Worm (Caenorhabditis elegans) whole organism, L4 larva: ENCODE measurements around the gene C27D6.15.

ENCODE experiments used
- T26A8.4 ChIP-seq: fragments of 200-800 bp; sonication (Bioruptor generic); IDR thresholded peaks from 2 replicates; pipeline ENCODE4 v1.3.6; 2022; ENCODE audit warnings: missing genetic modification characterization, missing compliant biosample characterization
- Y75B8A.6 ChIP-seq: fragments of 200-800 bp; sonication (Bioruptor generic); IDR thresholded peaks from 2 replicates; pipeline ENCODE4 v1.3.6; 2022; ENCODE audit warnings: missing genetic modification reagents, missing genetic modification characterization, missing compliant biosample characterization
- ZK337.2 ChIP-seq: fragments of 200-800 bp; sonication (Bioruptor generic); IDR thresholded peaks from 2 replicates; pipeline ENCODE4 v1.3.6; 2022; ENCODE audit warnings: missing genetic modification reagents, missing genetic modification characterization, missing compliant biosample characterization
- aha-1 ChIP-seq: fragments of 150-350 bp; peaks from one replicate; lab custom pipeline; 2014; ENCODE audit warnings: missing biosample characterization, missing genetic modification characterization
- ama-1 ChIP-seq: fragments of 150-350 bp; optimal IDR thresholded peaks from 2 replicates; lab custom pipeline; 2014; ENCODE audit warnings: inconsistent platforms, mixed read lengths
- ceh-44 ChIP-seq: fragments of 200-800 bp; sonication (Bioruptor generic); IDR thresholded peaks from 2 replicates; pipeline ENCODE4 v1.3.6; 2022; ENCODE audit warnings: missing genetic modification reagents, missing genetic modification characterization, missing compliant biosample characterization
- ceh-62 ChIP-seq: sonication (generic microtip); optimal IDR thresholded peaks from 2 replicates; lab custom pipeline; 2017; ENCODE audit warnings: missing biosample characterization, missing genetic modification characterization
- cey-2 ChIP-seq: sonication (generic microtip); optimal IDR thresholded peaks from 3 replicates; lab custom pipeline; 2017; ENCODE audit warnings: missing genetic modification characterization, mild to moderate bottlenecking, missing compliant biosample characterization, antibody characterized with exemption, borderline replicate concordance; ENCODE audit not compliant: insufficient read depth
- daf-19 ChIP-seq: fragments of 200-800 bp; sonication (Bioruptor generic); conservative IDR thresholded peaks from 2 replicates; pipeline ENCODE4 v1.3.6; 2022; ENCODE audit warnings: missing genetic modification characterization, missing compliant biosample characterization
- dmd-6 ChIP-seq: fragments of 200-800 bp; sonication (Bioruptor generic); IDR thresholded peaks from 2 replicates; pipeline ENCODE4 v1.3.6; 2022; ENCODE audit warnings: missing genetic modification reagents, missing genetic modification characterization, missing compliant biosample characterization
- dmd-9 ChIP-seq: fragments of 200-800 bp; sonication (Bioruptor generic); IDR thresholded peaks from 2 replicates; pipeline ENCODE4 v1.3.6; 2022; ENCODE audit warnings: missing genetic modification reagents, missing genetic modification characterization, missing compliant biosample characterization
- dpl-1 ChIP-seq: fragments of 150-350 bp; optimal IDR thresholded peaks from 2 replicates; lab custom pipeline; 2014; ENCODE audit warnings: missing biosample characterization, missing genetic modification reagents, missing genetic modification characterization
- dve-1 ChIP-seq: sonication (generic microtip); optimal IDR thresholded peaks from 2 replicates; lab custom pipeline; 2017; ENCODE audit warnings: antibody characterized with exemption, mild to moderate bottlenecking, missing genetic modification characterization, missing compliant biosample characterization; ENCODE audit not compliant: insufficient read depth
- gei-8 ChIP-seq: fragments of 200-800 bp; sonication (Bioruptor generic); optimal IDR thresholded peaks from 2 replicates; lab custom pipeline; 2018; ENCODE audit warnings: mild to moderate bottlenecking, missing genetic modification characterization, missing compliant biosample characterization
- hif-1 ChIP-seq, 2 experiments: sonication (generic microtip); optimal IDR thresholded peaks; 2 replicates each; lab custom pipeline; 2016 to 2017; ENCODE audit warnings: missing compliant biosample characterization in 2 of 2, missing genetic modification characterization in 2 of 2, missing genetic modification reagents in 2 of 2, missing genotype in 2 of 2, mild to moderate bottlenecking in 1 of 2
- hlh-30 ChIP-seq: sonication (generic microtip); optimal IDR thresholded peaks from 2 replicates; lab custom pipeline; 2017; ENCODE audit warnings: antibody characterized with exemption, mild to moderate bottlenecking, missing genetic modification characterization, missing compliant biosample characterization; ENCODE audit not compliant: insufficient read depth
- jun-1 ChIP-seq: fragments of 150-350 bp; optimal IDR thresholded peaks from 2 replicates; lab custom pipeline; 2014; ENCODE audit warnings: missing biosample characterization, missing genetic modification reagents, missing genetic modification characterization
- lir-3 ChIP-seq: sonication (generic microtip); optimal IDR thresholded peaks from 2 replicates; lab custom pipeline; 2016; ENCODE audit warnings: mild to moderate bottlenecking, missing genetic modification characterization, missing compliant biosample characterization
- madf-5 ChIP-seq, 2 experiments: fragments of 200-800 bp; sonication (Bioruptor generic); IDR thresholded peaks; 2 replicates each; pipeline ENCODE4 v1.3.6; 2022; ENCODE audit warnings: missing compliant biosample characterization in 2 of 2, missing genetic modification characterization in 2 of 2
- madf-9 ChIP-seq: fragments of 200-800 bp; sonication (Bioruptor generic); conservative IDR thresholded peaks from 2 replicates; pipeline ENCODE4 v1.3.6; 2022; ENCODE audit warnings: missing genetic modification reagents, missing genetic modification characterization, missing compliant biosample characterization
- mdl-1 ChIP-seq, 2 experiments: fragments of 150-350 bp in 1 of 2; sonication (generic microtip) in 1 of 2; optimal IDR thresholded peaks; 2 replicates each; lab custom pipeline; 2014 to 2017; ENCODE audit warnings: missing biosample characterization in 2 of 2, missing genetic modification characterization in 2 of 2
- mdt-29 ChIP-seq: fragments of 200-800 bp; sonication (Bioruptor generic); IDR thresholded peaks from 2 replicates; pipeline ENCODE4 v1.3.6; 2022; ENCODE audit warnings: missing genetic modification reagents, missing genetic modification characterization, missing compliant biosample characterization
- mes-2 ChIP-seq: sonication (generic microtip); optimal IDR thresholded peaks from 2 replicates; lab custom pipeline; 2016; ENCODE audit warnings: missing genotype, mild to moderate bottlenecking, missing genetic modification characterization, missing compliant biosample characterization; ENCODE audit not compliant: poor library complexity, severe bottlenecking
- nhr-10 ChIP-seq: fragments of 150-350 bp; optimal IDR thresholded peaks from 2 replicates; lab custom pipeline; 2014; ENCODE audit warnings: missing biosample characterization, missing genetic modification characterization
- nhr-11 ChIP-seq: fragments of 150-350 bp; optimal IDR thresholded peaks from 2 replicates; lab custom pipeline; 2014; ENCODE audit warnings: missing biosample characterization, missing genetic modification characterization
- nhr-28 ChIP-seq: fragments of 150-350 bp; optimal IDR thresholded peaks from 2 replicates; lab custom pipeline; 2014; ENCODE audit warnings: missing biosample characterization, missing genetic modification characterization
- nhr-42 ChIP-seq: fragments of 200-800 bp; sonication (Bioruptor generic); IDR thresholded peaks from 2 replicates; pipeline ENCODE4 v1.3.6; 2022; ENCODE audit warnings: missing genetic modification characterization, missing compliant biosample characterization
- nhr-76 ChIP-seq: fragments of 150-350 bp; optimal IDR thresholded peaks from 2 replicates; lab custom pipeline; 2014; ENCODE audit warnings: missing biosample characterization, missing genetic modification characterization
- nhr-77 ChIP-seq: fragments of 150-350 bp; optimal IDR thresholded peaks from 2 replicates; lab custom pipeline; 2014; ENCODE audit warnings: missing biosample characterization, missing genetic modification characterization
- php-3 ChIP-seq: fragments of 200-800 bp; sonication (Bioruptor generic); IDR thresholded peaks from 2 replicates; pipeline ENCODE4 v1.3.6; 2022; ENCODE audit warnings: missing genetic modification reagents, missing genetic modification characterization, missing compliant biosample characterization
- pqm-1 ChIP-seq: sonication (generic microtip); optimal IDR thresholded peaks from 2 replicates; lab custom pipeline; 2017; ENCODE audit warnings: missing biosample characterization, missing genetic modification characterization
- sdz-12 ChIP-seq: fragments of 200-800 bp; sonication (Bioruptor generic); optimal IDR thresholded peaks from 2 replicates; lab custom pipeline; 2018; ENCODE audit warnings: mild to moderate bottlenecking, missing genetic modification characterization, missing compliant biosample characterization
- skn-1 ChIP-seq: fragments of 150-350 bp; optimal IDR thresholded peaks from 2 replicates; lab custom pipeline; 2014; ENCODE audit warnings: missing biosample characterization, missing genetic modification characterization
- spr-1 ChIP-seq: sonication (generic microtip); optimal IDR thresholded peaks from 2 replicates; lab custom pipeline; 2016; ENCODE audit warnings: mild to moderate bottlenecking, missing genetic modification characterization, missing compliant biosample characterization
- tra-1 ChIP-seq: fragments of 200-800 bp; sonication (Bioruptor generic); IDR thresholded peaks from 2 replicates; pipeline ENCODE4 v1.3.6; 2022; ENCODE audit warnings: missing genetic modification reagents, missing genetic modification characterization, missing compliant biosample characterization
- zfp-2 ChIP-seq: sonication (generic microtip); optimal IDR thresholded peaks from 2 replicates; lab custom pipeline; 2016; ENCODE audit warnings: mild to moderate bottlenecking, missing genetic modification characterization, missing compliant biosample characterization
- zfp-3 ChIP-seq: fragments of 200-800 bp; sonication (Bioruptor generic); conservative IDR thresholded peaks from 2 replicates; pipeline ENCODE4 v1.3.6; 2022; ENCODE audit warnings: missing genetic modification reagents, missing genetic modification characterization, missing compliant biosample characterization
- zip-11 ChIP-seq: fragments of 200-800 bp; sonication (Bioruptor generic); IDR thresholded peaks from 2 replicates; pipeline ENCODE4 v1.3.6; 2022; ENCODE audit warnings: missing genetic modification characterization, missing compliant biosample characterization
- zip-2 ChIP-seq: fragments of 150-350 bp; optimal IDR thresholded peaks from 2 replicates; lab custom pipeline; 2014; ENCODE audit warnings: missing biosample characterization, missing genetic modification characterization
- ztf-11 ChIP-seq: fragments of 150-350 bp; optimal IDR thresholded peaks from 2 replicates; lab custom pipeline; 2014; ENCODE audit warnings: missing biosample characterization, missing genetic modification characterization
- ztf-7 ChIP-seq: fragments of 150-350 bp; optimal IDR thresholded peaks from 2 replicates; lab custom pipeline; 2014; ENCODE audit warnings: missing biosample characterization, missing genetic modification characterization

C27D6.15 gene

ce11 chrII:5141945-5142514 is 29.7 kb upstream of the C27D6.15 start, which contains the start of gene nas-29 (continued):
- TF ChIP-seq nhr-77 (tag; lab: Kevin White, UChicago): peak; percentile 76
- no peak for TF ChIP-seq zip-2
- TF ChIP-seq tra-1 (GFP tag; lab: Robert Waterston, UW): no peak
- no peak for TF ChIP-seq skn-1 (tag; lab: Kevin White, UChicago)
- TF ChIP-seq mdl-1 (tag; optimal IDR thresholded peaks at IDR 0.05; lab: Kevin White, UChicago): peak in 1 of 2 experiments; percentile 89
- no peak for TF ChIP-seq ztf-11 (tag; lab: Kevin White, UChicago)
- no peak for TF ChIP-seq ztf-7 (tag; lab: Kevin White, UChicago)
- no peak for TF ChIP-seq mes-2
- no peak for TF ChIP-seq gei-8 (GFP tag; lab: Kevin White, UChicago)
- no peak for TF ChIP-seq nhr-76 (tag; lab: Kevin White, UChicago)
- no peak for TF ChIP-seq hif-1 (tag; optimal IDR thresholded peaks at IDR 0.05; lab: Kevin White, UChicago)
- TF ChIP-seq pqm-1 (tag; lab: Kevin White, UChicago): peak; percentile 81
- no peak for TF ChIP-seq nhr-11
- TF ChIP-seq hlh-30 (tag; lab: Kevin White, UChicago): peak; percentile 49
- TF ChIP-seq nhr-28 (tag; lab: Kevin White, UChicago): peak; percentile 97
- no peak for TF ChIP-seq madf-5 (GFP tag; IDR thresholded peaks at IDR 0.05; lab: Robert Waterston, UW)
- no peak for TF ChIP-seq ceh-62
- no peak for TF ChIP-seq zfp-2 (tag; lab: Kevin White, UChicago)
- no peak for TF ChIP-seq nhr-10 (tag; lab: Kevin White, UChicago)
- TF ChIP-seq dve-1 (tag; lab: Kevin White, UChicago): peak; percentile 86
- no peak for TF ChIP-seq dpl-1 (GFP tag; lab: Kevin White, UChicago)
- no peak for TF ChIP-seq mdt-29 (GFP tag; lab: Robert Waterston, UW)
- peak; percentile 95 for TF ChIP-seq aha-1 (tag; lab: Kevin White, UChicago)
- TF ChIP-seq ama-1 (lab: Kevin White, UChicago): no peak
- no peak for TF ChIP-seq daf-19 (GFP tag; lab: Robert Waterston, UW)
- TF ChIP-seq T26A8.4: no peak
- no peak for TF ChIP-seq sdz-12 (GFP tag; lab: Kevin White, UChicago)
- TF ChIP-seq madf-9 (GFP tag; lab: Robert Waterston, UW): no peak
- TF ChIP-seq jun-1 (tag; lab: Kevin White, UChicago): no peak
- TF ChIP-seq ZK337.2 (GFP tag; lab: Robert Waterston, UW): no peak
- no peak for TF ChIP-seq zfp-3 (GFP tag; lab: Robert Waterston, UW)
- TF ChIP-seq spr-1: no peak

- no peak for TF ChIP-seq ZK337.2 (GFP tag; lab: Robert Waterston, UW)
- TF ChIP-seq lir-3: no peak
- no peak for TF ChIP-seq Y75B8A.6
- no peak for TF ChIP-seq dmd-9 (GFP tag; lab: Robert Waterston, UW)
- no peak for TF ChIP-seq ceh-44 (GFP tag; lab: Robert Waterston, UW)
- no peak for TF ChIP-seq dmd-6
- no peak for TF ChIP-seq zip-11 (GFP tag; lab: Robert Waterston, UW)
- no peak for TF ChIP-seq nhr-42
- no peak for TF ChIP-seq gei-8 (GFP tag; lab: Kevin White, UChicago)
- no peak for TF ChIP-seq nhr-10 (tag; lab: Kevin White, UChicago)
- TF ChIP-seq, all 104 proteins: peak for 0
Measured at ce11 chrII:5142619-5143018, 29.1 kb upstream of the C27D6.15 start, which contains the start of gene F58A6.1. TSS of gene F58A6.1 (plus strand) at chrII:5142919.

ce11 chrII:5148349-5148748 is 23.4 kb upstream of the C27D6.15 start, which contains the start of gene F58A6.5:
TSS of gene F58A6.5 (minus strand) at chrII:5148449.
- TF ChIP-seq nhr-28 (tag; lab: Kevin White, UChicago) (no peak), php-3 (GFP tag; lab: Robert Waterston, UW) (no peak), zfp-2 (tag; lab: Kevin White, UChicago) (no peak), dve-1 (tag; lab: Kevin White, UChicago) (no peak), skn-1 (tag; lab: Kevin White, UChicago) (no peak), T26A8.4 (no peak), mdt-29 (GFP tag; lab: Robert Waterston, UW) (no peak), cey-2 (tag; lab: Kevin White, UChicago) (no peak)
